Fruit fly (Drosophila melanogaster) whole organism, embryonic: ENCODE results near the gene CG13314.

Experiments used
- Adf1 ChIP-seq: fragments of 200-800 bp; sonication (Bioruptor generic); IDR thresholded peaks from 2 replicates; pipeline ENCODE4 v1.3.6; 2022; ENCODE audit warnings: missing biosample characterization, missing genetic modification characterization
- Atf6 ChIP-seq: fragments of 200-800 bp; sonication (Bioruptor generic); IDR thresholded peaks from 2 replicates; pipeline ENCODE4 v1.3.6; 2022; ENCODE audit warnings: missing biosample characterization, missing genetic modification characterization
- B-H1 ChIP-seq: fragments of 200-800 bp; sonication (Bioruptor generic); IDR thresholded peaks from 3 replicates; pipeline ENCODE4 v1.3.6; 2022; ENCODE audit warnings: missing biosample characterization, missing genetic modification characterization
- Bgb ChIP-seq: fragments of 200-800 bp; sonication (Bioruptor generic); IDR thresholded peaks from 2 replicates; pipeline ENCODE4 v1.3.6; 2022; ENCODE audit warnings: missing biosample characterization, missing genetic modification characterization; ENCODE audit not compliant: partially characterized antibody
- Blimp-1 ChIP-seq: fragments of 200-800 bp; sonication (Bioruptor generic); optimal IDR thresholded peaks from 3 replicates; lab custom pipeline; 2018; ENCODE audit warnings: missing biosample characterization, missing genetic modification characterization, mild to moderate bottlenecking, moderate library complexity, missing genetic modification reagents
- CG10366 ChIP-seq: fragments of 200-800 bp; sonication (Bioruptor generic); IDR thresholded peaks from 2 replicates; pipeline ENCODE4 v1.3.6; 2022; ENCODE audit warnings: missing biosample characterization, missing genetic modification characterization
- CG11696 ChIP-seq: fragments of 200-800 bp; sonication (Bioruptor generic); IDR thresholded peaks from 2 replicates; pipeline ENCODE4 v1.3.6; 2022; ENCODE audit warnings: missing biosample characterization, missing genetic modification characterization
- CG17359 ChIP-seq: fragments of 200-800 bp; sonication (Bioruptor generic); optimal IDR thresholded peaks from 3 replicates; lab custom pipeline; 2018; ENCODE audit warnings: missing biosample characterization, mild to moderate bottlenecking, missing genetic modification characterization, moderate library complexity
- CG18011 ChIP-seq: fragments of 200-800 bp; sonication (Bioruptor generic); optimal IDR thresholded peaks from 2 replicates; lab custom pipeline; 2017; ENCODE audit warnings: missing biosample characterization, missing genetic modification characterization, mild to moderate bottlenecking, moderate library complexity, missing genotype
- CG2199 ChIP-seq: fragments of 200-800 bp; sonication (Bioruptor generic); IDR thresholded peaks from 3 replicates; pipeline ENCODE4 v1.3.6; 2022; ENCODE audit warnings: missing biosample characterization, missing genetic modification characterization
- CG6654 ChIP-seq: fragments of 200-800 bp; sonication (Bioruptor generic); optimal IDR thresholded peaks from 2 replicates; lab custom pipeline; 2017; ENCODE audit warnings: missing biosample characterization, mild to moderate bottlenecking, missing genetic modification characterization
- CG6689 ChIP-seq: fragments of 200-800 bp; sonication (Bioruptor generic); IDR thresholded peaks from 2 replicates; pipeline ENCODE4 v1.3.6; 2022; ENCODE audit warnings: missing biosample characterization, missing genetic modification characterization
- CG7357 ChIP-seq: fragments of 200-800 bp; sonication (Bioruptor generic); IDR thresholded peaks from 3 replicates; pipeline ENCODE4 v1.3.6; 2022; ENCODE audit warnings: missing biosample characterization, missing genetic modification characterization
- CG7786 ChIP-seq: fragments of 200-800 bp; sonication (Bioruptor generic); optimal IDR thresholded peaks from 2 replicates; lab custom pipeline; 2016; ENCODE audit warnings: missing biosample characterization, missing genetic modification characterization
- CG9609 ChIP-seq: fragments of 200-800 bp; sonication (Bioruptor generic); optimal IDR thresholded peaks from 3 replicates; lab custom pipeline; 2016; ENCODE audit warnings: missing biosample characterization, missing genetic modification characterization
- CkIIα-i1 ChIP-seq: fragments of 200-800 bp; sonication (Bioruptor generic); IDR thresholded peaks from 2 replicates; pipeline ENCODE4 v1.3.6; 2022; ENCODE audit warnings: missing biosample characterization, missing genetic modification characterization
- Deaf1 ChIP-seq: fragments of 200-800 bp; optimal IDR thresholded peaks from 3 replicates; lab custom pipeline; 2019; ENCODE audit warnings: missing biosample characterization, mild to moderate bottlenecking, missing genetic modification characterization, moderate library complexity
- Dek ChIP-seq: fragments of 200-800 bp; sonication (Bioruptor generic); optimal IDR thresholded peaks from 3 replicates; lab custom pipeline; 2019; ENCODE audit warnings: missing biosample characterization, mild to moderate bottlenecking, missing genetic modification characterization, moderate library complexity
- Doc2 ChIP-seq: fragments of 200-800 bp; sonication (Bioruptor generic); IDR thresholded peaks from 2 replicates; pipeline ENCODE4 v1.3.6; 2022; ENCODE audit warnings: missing biosample characterization, missing genetic modification characterization
- Fer1 ChIP-seq: fragments of 200-800 bp; sonication (Bioruptor generic); optimal IDR thresholded peaks from 2 replicates; lab custom pipeline; 2017; ENCODE audit warnings: missing biosample characterization, mild to moderate bottlenecking, missing genetic modification characterization
- GATAe ChIP-seq: fragments of 200-800 bp; sonication (Bioruptor generic); conservative IDR thresholded peaks from 2 replicates; pipeline ENCODE4 v1.3.6; 2022; ENCODE audit warnings: missing biosample characterization, missing genetic modification characterization
- H15 ChIP-seq: fragments of 200-800 bp; sonication (Bioruptor generic); IDR thresholded peaks from 3 replicates; pipeline ENCODE4 v1.3.6; 2022; ENCODE audit warnings: missing biosample characterization, missing genetic modification characterization
- HLH3B ChIP-seq: fragments of 200-800 bp; sonication (Bioruptor generic); IDR thresholded peaks from 2 replicates; pipeline ENCODE4 v1.3.6; 2022; ENCODE audit warnings: missing biosample characterization, missing genetic modification characterization
- Hr51 ChIP-seq, 2 experiments: fragments of 200-800 bp; sonication (Bioruptor generic); optimal IDR thresholded peaks; 2 replicates in 1 of 2; 3 replicates in 1 of 2; lab custom pipeline; 2016 to 2018; ENCODE audit warnings: missing biosample characterization in 2 of 2, missing genetic modification characterization in 2 of 2, mild to moderate bottlenecking in 1 of 2, moderate library complexity in 1 of 2
- Max ChIP-seq: fragments of 200-800 bp; sonication (Bioruptor generic); optimal IDR thresholded peaks from 2 replicates; lab custom pipeline; 2016; ENCODE audit warnings: missing biosample characterization, mild to moderate bottlenecking, missing genetic modification characterization
- Med ChIP-seq: fragments of 200-800 bp; sonication (Bioruptor generic); peaks from one replicate; lab custom pipeline; 2016; ENCODE audit warnings: missing biosample characterization, missing genetic modification characterization, mild to moderate bottlenecking, inconsistent platforms, moderate library complexity
- Sox102F ChIP-seq: fragments of 200-800 bp; sonication (Bioruptor generic); optimal IDR thresholded peaks from 2 replicates; lab custom pipeline; 2018; ENCODE audit warnings: missing biosample characterization, mild to moderate bottlenecking, missing genetic modification characterization, moderate library complexity
- Sry-β ChIP-seq: fragments of 200-800 bp; sonication (Bioruptor generic); optimal IDR thresholded peaks from 2 replicates; lab custom pipeline; 2018; ENCODE audit warnings: missing biosample characterization, mild to moderate bottlenecking, missing genetic modification characterization, moderate library complexity
- cg ChIP-seq: fragments of 200-800 bp; sonication (Bioruptor generic); optimal IDR thresholded peaks from 3 replicates; lab custom pipeline; 2019; ENCODE audit warnings: missing biosample characterization, mild to moderate bottlenecking, missing genetic modification characterization, moderate library complexity
- chinmo ChIP-seq: fragments of 200-800 bp; sonication (Bioruptor generic); IDR thresholded peaks from 4 replicates; pipeline ENCODE4 v1.3.6; 2022; ENCODE audit warnings: missing biosample characterization, missing genetic modification characterization; ENCODE audit not compliant: partially characterized antibody
- crp ChIP-seq, 2 experiments: fragments of 200-800 bp; sonication (Bioruptor generic); optimal IDR thresholded peaks; 2 replicates in 1 of 2; 3 replicates in 1 of 2; lab custom pipeline; 2017; ENCODE audit warnings: missing biosample characterization in 2 of 2, missing genetic modification characterization in 2 of 2, mild to moderate bottlenecking in 1 of 2, moderate library complexity in 1 of 2
- dmrt11E ChIP-seq: fragments of 200-800 bp; sonication (Bioruptor generic); optimal IDR thresholded peaks from 3 replicates; lab custom pipeline; 2018; ENCODE audit warnings: missing biosample characterization, mild to moderate bottlenecking, missing genetic modification characterization, moderate library complexity
- dpn ChIP-seq, 2 experiments: fragments of 200-800 bp; sonication (Bioruptor generic); optimal IDR thresholded peaks; 3 replicates each; lab custom pipeline; 2016; ENCODE audit warnings: missing biosample characterization in 2 of 2, missing genetic modification characterization in 2 of 2
- ems ChIP-seq: fragments of 200-800 bp; sonication (Bioruptor generic); optimal IDR thresholded peaks from 3 replicates; lab custom pipeline; 2016; ENCODE audit warnings: missing biosample characterization, missing genetic modification characterization
- en ChIP-seq: fragments of 200-800 bp; sonication (Bioruptor generic); optimal IDR thresholded peaks from 2 replicates; lab custom pipeline; 2016; ENCODE audit warnings: missing biosample characterization, missing genetic modification characterization
- esg ChIP-seq: fragments of 200-800 bp; sonication (Bioruptor generic); conservative IDR thresholded peaks from 2 replicates; pipeline ENCODE4 v1.3.6; 2022; ENCODE audit warnings: missing biosample characterization, missing genetic modification characterization
- gce ChIP-seq: fragments of 200-800 bp; sonication (Bioruptor generic); IDR thresholded peaks from 3 replicates; pipeline ENCODE4 v1.3.6; 2022; ENCODE audit warnings: missing biosample characterization, missing genetic modification characterization
- hbn ChIP-seq: fragments of 200-800 bp; sonication (Bioruptor generic); IDR thresholded peaks from 2 replicates; pipeline ENCODE4 v1.3.6; 2022; ENCODE audit warnings: missing biosample characterization, missing genetic modification characterization; ENCODE audit not compliant: partially characterized antibody
- ken ChIP-seq: fragments of 200-800 bp; sonication (Bioruptor generic); IDR thresholded peaks from 3 replicates; pipeline ENCODE4 v1.3.6; 2022; ENCODE audit warnings: missing biosample characterization, missing genetic modification characterization
- kni ChIP-seq: fragments of 200-800 bp; sonication (Bioruptor generic); optimal IDR thresholded peaks from 3 replicates; lab custom pipeline; 2017; ENCODE audit warnings: mild to moderate bottlenecking, missing biosample characterization, missing genetic modification reagents, missing genetic modification characterization
- phol ChIP-seq: fragments of 200-800 bp; sonication (Bioruptor generic); optimal IDR thresholded peaks from 3 replicates; lab custom pipeline; 2018; ENCODE audit warnings: missing biosample characterization, mild to moderate bottlenecking, missing genetic modification characterization, moderate library complexity
- psq ChIP-seq: fragments of 200-800 bp; sonication (Bioruptor generic); optimal IDR thresholded peaks from 2 replicates; lab custom pipeline; 2017; ENCODE audit warnings: missing biosample characterization, missing genetic modification characterization
- row ChIP-seq: fragments of 200-800 bp; sonication (Bioruptor generic); IDR thresholded peaks from 3 replicates; pipeline ENCODE4 v1.3.6; 2022; ENCODE audit warnings: missing biosample characterization, missing genetic modification characterization
- sd ChIP-seq: fragments of 200-800 bp; sonication (Bioruptor generic); optimal IDR thresholded peaks from 3 replicates; lab custom pipeline; 2018; ENCODE audit warnings: missing biosample characterization, mild to moderate bottlenecking, missing genetic modification characterization, moderate library complexity
- sens ChIP-seq: fragments of 200-800 bp; sonication (Bioruptor generic); peaks from one replicate; lab custom pipeline; 2016; ENCODE audit warnings: missing biosample characterization, missing genetic modification characterization
- slp2 ChIP-seq: fragments of 200-800 bp; sonication (Bioruptor generic); optimal IDR thresholded peaks from 2 replicates; lab custom pipeline; 2016; ENCODE audit warnings: missing biosample characterization, missing genetic modification characterization
- vfl ChIP-seq: fragments of 200-800 bp; sonication (Bioruptor generic); optimal IDR thresholded peaks from 2 replicates; lab custom pipeline; 2016; ENCODE audit warnings: missing biosample characterization, missing genetic modification characterization
- zen2 ChIP-seq: fragments of 200-800 bp; sonication (Bioruptor generic); IDR thresholded peaks from 3 replicates; pipeline ENCODE4 v1.3.6; 2022; ENCODE audit warnings: missing biosample characterization, missing genetic modification characterization; ENCODE audit not compliant: partially characterized antibody

Gene CG13314

dm6 chr3L:8978678-8979413 lies 2.7 kb upstream of the CG13314 start (continued):
- TF ChIP-seq hbn (GFP tag; lab: Robert Waterston, UW) (peak; percentile 15; the same call in 1 of the 2 replicates), Fer1 (GFP tag; lab: Kevin White, UChicago) (peak; percentile 39), B-H1 (GFP tag; lab: Robert Waterston, UW) (no peak), GATAe (no peak), Adf1 (peak; percentile 11; the same call in 1 of the 2 replicates), gce (0 out of 3 replicates have a peak, but pooled peaks have one; percentile 39), Hr51 (GFP tag; optimal IDR thresholded peaks at IDR 0.05; lab: Kevin White, UChicago) (peak in 1 of 2 experiments; percentile 26), vfl (GFP tag; lab: Kevin White, UChicago) (no peak), row (GFP tag; lab: Robert Waterston, UW) (peak; percentile 49; the same call in 2 of the 3 replicates), CG7786 (no peak), CG18011 (GFP tag; lab: Kevin White, UChicago) (no peak), cg (GFP tag; lab: Kevin White, UChicago) (peak; percentile 92), CG10366 (GFP tag; lab: Robert Waterston, UW) (peak; percentile 36; the same call in 1 of the 2 replicates), Deaf1 (tag; lab: Kevin White, UChicago) (no peak), dmrt11E (peak; percentile 17), Sox102F (GFP tag; lab: Kevin White, UChicago) (peak; percentile 70), Blimp-1 (peak; percentile 21), crp (GFP tag; optimal IDR thresholded peaks at IDR 0.05; lab: Kevin White, UChicago) (peak; percentile 3 to 83), zen2 (GFP tag; lab: Robert Waterston, UW) (peak; percentile 17; the same call in 1 of the 3 replicates), CG6654 (GFP tag; lab: Kevin White, UChicago) (no peak), HLH3B (peak; percentile 32; the same call in 1 of the 2 replicates), psq (peak; percentile 16), phol (tag; lab: Kevin White, UChicago) (peak; percentile 7), Sry-β (GFP tag; lab: Kevin White, UChicago) (no peak), esg (peak; percentile 25; the same call in 1 of the 2 replicates), ems (GFP tag; lab: Kevin White, UChicago) (no peak), sens (peak; percentile 85), CG6689 (GFP tag; lab: Robert Waterston, UW) (peak; percentile 48), CG2199 (GFP tag; lab: Robert Waterston, UW) (no peak), Max (GFP tag; lab: Kevin White, UChicago) (peak; percentile 13), kni (GFP tag; lab: Kevin White, UChicago) (no peak), Med (peak; percentile 26), slp2 (GFP tag; lab: Kevin White, UChicago) (no peak), CG7357 (GFP tag; lab: Robert Waterston, UW) (0 out of 3 replicates have a peak, but pooled peaks have one; percentile 13), Doc2 (GFP tag; lab: Robert Waterston, UW) (0 out of 2 replicates have a peak, but pooled peaks have one; percentile 18), chinmo (GFP tag; lab: Robert Waterston, UW) (peak; percentile 99), dpn (GFP tag; optimal IDR thresholded peaks at IDR 0.05; lab: Kevin White, UChicago) (peak in 1 of 2 experiments; percentile 34), CG9609 (GFP tag; lab: Kevin White, UChicago) (no peak), sd (no peak), Bgb (GFP tag; lab: Robert Waterston, UW) (no peak), CG11696 (GFP tag; lab: Robert Waterston, UW) (0 out of 2 replicates have a peak, but pooled peaks have one; percentile 21), Atf6 (GFP tag; lab: Robert Waterston, UW) (0 out of 2 replicates have a peak, but pooled peaks have one; percentile 18), CkIIα-i1 (GFP tag; lab: Robert Waterston, UW) (no peak), ken (GFP tag; lab: Robert Waterston, UW) (no peak), en (no peak), Dek (tag; lab: Kevin White, UChicago) (no peak), H15 (no peak), CG17359 (peak; percentile 52)
